Worm (Caenorhabditis elegans) whole organism, L3 larva: ENCODE results near the gene ZK105.1.

ENCODE experiments used
- aly-2 ChIP-seq: fragments of 150-350 bp; optimal IDR thresholded peaks from 2 replicates; lab custom pipeline; 2014; ENCODE audit warnings: missing biosample characterization, missing genetic modification characterization
- ama-1 ChIP-seq: fragments of 150-350 bp; optimal IDR thresholded peaks from 2 replicates; lab custom pipeline; 2018
- ceh-28 ChIP-seq: fragments of 150-350 bp; optimal IDR thresholded peaks from 2 replicates; lab custom pipeline; 2014; ENCODE audit warnings: missing biosample characterization, missing genetic modification reagents, missing genetic modification characterization
- ceh-9 ChIP-seq: sonication (generic microtip); optimal IDR thresholded peaks from 2 replicates; lab custom pipeline; 2018; ENCODE audit warnings: missing biosample characterization, missing genetic modification characterization
- egl-27 ChIP-seq: sonication (generic microtip); optimal IDR thresholded peaks from 4 replicates; lab custom pipeline; 2017; ENCODE audit warnings: missing biosample characterization, missing genetic modification reagents, missing genetic modification characterization
- fos-1 ChIP-seq: fragments of 150-350 bp; optimal IDR thresholded peaks from 2 replicates; lab custom pipeline; 2014; ENCODE audit warnings: missing biosample characterization, missing genetic modification characterization
- hmg-11 ChIP-seq: sonication (generic microtip); optimal IDR thresholded peaks from 2 replicates; lab custom pipeline; 2016; ENCODE audit warnings: missing genetic modification characterization, missing compliant biosample characterization
- mdl-1 ChIP-seq: fragments of 150-350 bp; optimal IDR thresholded peaks from 2 replicates; lab custom pipeline; 2014; ENCODE audit warnings: missing biosample characterization, missing genetic modification characterization
- nhr-12 ChIP-seq: fragments of 150-350 bp; optimal IDR thresholded peaks from 2 replicates; lab custom pipeline; 2014; ENCODE audit warnings: missing biosample characterization, missing genetic modification characterization
- pha-4 ChIP-seq: fragments of 150-350 bp; optimal IDR thresholded peaks from 2 replicates; lab custom pipeline; 2014; ENCODE audit warnings: missing biosample characterization, missing genetic modification reagents, missing genetic modification characterization
- unc-62 ChIP-seq: fragments of 150-350 bp; sonication (generic microtip); optimal IDR thresholded peaks from 4 replicates; lab custom pipeline; 2014; ENCODE audit warnings: missing biosample characterization, missing genetic modification reagents, missing genetic modification characterization
- ztf-11 ChIP-seq: fragments of 150-350 bp; optimal IDR thresholded peaks from 2 replicates; lab custom pipeline; 2014; ENCODE audit warnings: missing biosample characterization, missing genetic modification characterization

ce11 chrV:7734909-7735308 is 21.1 kb downstream of the ZK105.1 start, which contains the start of gene clic-1:
- no peak for TF ChIP-seq ceh-9 (tag; lab: Kevin White, UChicago)
- peak; percentile 28 for TF ChIP-seq ama-1 (lab: Kevin White, UChicago)
- TF ChIP-seq hmg-11 (tag; lab: Kevin White, UChicago), result peak; percentile 57
- TF ChIP-seq mdl-1 (tag; lab: Kevin White, UChicago), result no peak
- TF ChIP-seq ztf-11 (tag; lab: Kevin White, UChicago), result no peak
- TF ChIP-seq egl-27 (tag; lab: Kevin White, UChicago), result no peak
- no peak for TF ChIP-seq unc-62 (GFP tag; lab: Kevin White, UChicago)
- TF ChIP-seq pha-4 (tag; lab: Kevin White, UChicago), result peak; percentile 77
- TF ChIP-seq ceh-28 (tag; lab: Kevin White, UChicago), result peak; percentile 5
- no peak for TF ChIP-seq fos-1
- no peak for TF ChIP-seq aly-2 (tag; lab: Kevin White, UChicago)
- no peak for TF ChIP-seq nhr-12 (tag; lab: Kevin White, UChicago)
